Fruit fly (Drosophila melanogaster) whole organism, embryonic: ENCODE measurements around the gene Taf10.

Source experiments
- CG11560 ChIP-seq: fragments of 200-800 bp; sonication (Bioruptor generic); IDR thresholded peaks from 3 replicates; pipeline ENCODE4 v1.3.6; 2022; ENCODE audit warnings: missing biosample characterization, missing genetic modification characterization
- CG12299 ChIP-seq: fragments of 200-800 bp; sonication (Bioruptor generic); optimal IDR thresholded peaks from 2 replicates; lab custom pipeline; 2018; ENCODE audit warnings: missing biosample characterization, mild to moderate bottlenecking, missing genetic modification characterization
- CG14710 ChIP-seq: fragments of 200-800 bp; sonication (Bioruptor generic); optimal IDR thresholded peaks from 3 replicates; lab custom pipeline; 2019; ENCODE audit warnings: missing biosample characterization, mild to moderate bottlenecking, missing genetic modification characterization, moderate library complexity
- CG1792 ChIP-seq: fragments of 200-800 bp; sonication (Bioruptor generic); optimal IDR thresholded peaks from 2 replicates; lab custom pipeline; 2016; ENCODE audit warnings: missing biosample characterization, missing genetic modification characterization
- CG2678 ChIP-seq: fragments of 200-800 bp; sonication (Bioruptor generic); optimal IDR thresholded peaks from 3 replicates; lab custom pipeline; 2019; ENCODE audit warnings: missing biosample characterization, mild to moderate bottlenecking, missing genetic modification characterization, moderate library complexity
- CG3407 ChIP-seq: fragments of 200-800 bp; sonication (Bioruptor generic); optimal IDR thresholded peaks from 2 replicates; lab custom pipeline; 2018; ENCODE audit warnings: missing biosample characterization, mild to moderate bottlenecking, missing genetic modification characterization
- CG7987 ChIP-seq: fragments of 200-800 bp; sonication (Bioruptor generic); optimal IDR thresholded peaks from 2 replicates; lab custom pipeline; 2018; ENCODE audit warnings: missing biosample characterization, mild to moderate bottlenecking, missing genetic modification characterization, moderate library complexity
- Gug ChIP-seq: fragments of 200-800 bp; sonication (Bioruptor generic); IDR thresholded peaks from 4 replicates; pipeline ENCODE4 v1.3.6; 2022; ENCODE audit warnings: missing biosample characterization, missing genetic modification characterization
- cg ChIP-seq: fragments of 200-800 bp; sonication (Bioruptor generic); optimal IDR thresholded peaks from 3 replicates; lab custom pipeline; 2019; ENCODE audit warnings: missing biosample characterization, mild to moderate bottlenecking, missing genetic modification characterization, moderate library complexity
- grau ChIP-seq: fragments of 200-800 bp; optimal IDR thresholded peaks from 3 replicates; lab custom pipeline; 2019; ENCODE audit warnings: missing biosample characterization, mild to moderate bottlenecking, missing genetic modification characterization, moderate library complexity
- hbn ChIP-seq: fragments of 200-800 bp; sonication (Bioruptor generic); IDR thresholded peaks from 2 replicates; pipeline ENCODE4 v1.3.6; 2022; ENCODE audit warnings: missing biosample characterization, missing genetic modification characterization; ENCODE audit not compliant: partially characterized antibody
- row ChIP-seq: fragments of 200-800 bp; sonication (Bioruptor generic); IDR thresholded peaks from 3 replicates; pipeline ENCODE4 v1.3.6; 2022; ENCODE audit warnings: missing biosample characterization, missing genetic modification characterization

DNA sequence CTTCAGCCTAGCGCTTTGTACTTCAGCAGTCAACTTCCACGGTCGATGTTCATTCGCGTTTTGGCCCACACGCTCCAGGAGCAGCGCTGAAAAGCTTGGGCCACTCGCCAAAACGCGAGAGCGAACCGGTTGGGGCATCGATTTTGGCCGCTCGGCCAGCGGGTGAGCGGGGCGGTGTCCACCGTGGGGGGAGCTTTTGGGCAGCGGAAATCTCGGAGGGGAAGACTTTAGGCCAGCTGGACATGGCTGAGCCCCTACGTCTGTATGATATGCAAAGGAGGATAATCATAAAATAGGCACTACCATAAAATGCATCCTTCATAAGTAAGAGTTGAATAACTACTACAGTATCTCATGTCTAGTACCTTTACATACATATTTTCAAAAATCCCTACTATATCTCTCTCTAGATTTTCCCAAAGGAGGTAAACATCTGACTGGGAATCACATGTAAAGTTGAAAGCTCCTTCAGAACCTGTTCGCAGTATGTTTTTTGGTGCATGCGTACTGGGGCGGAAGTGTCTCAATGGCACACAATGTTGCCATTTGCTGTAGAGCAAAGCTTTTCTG is 32.3 kb downstream of the Taf10 start, which contains the start of gene Syt1:
- TF ChIP-seq CG2678 (tag; lab: Kevin White, UChicago) (peak; percentile 2), CG7987 (no peak), row (GFP tag; lab: Robert Waterston, UW) (no peak; the same call in 2 of the 3 replicates), Gug (GFP tag; lab: Robert Waterston, UW) (no peak), CG11560 (no peak), CG3407 (GFP tag; lab: Kevin White, UChicago) (no peak), CG12299 (no peak), CG1792 (GFP tag; lab: Kevin White, UChicago) (no peak), cg (GFP tag; lab: Kevin White, UChicago) (no peak), hbn (GFP tag; lab: Robert Waterston, UW) (no peak), grau (tag; lab: Kevin White, UChicago) (no peak), CG14710 (tag; lab: Kevin White, UChicago) (no peak)
